Worm (Caenorhabditis elegans): ENCODE results near the gene gpa-12.

ce11 chrX:9283026-9283425 is 39.7 kb downstream of the gpa-12 start, which contains the start of gene B0416.11:
- TF ChIP-seq lin-35 (GFP tag; optimal IDR thresholded peaks at IDR 0.05) (no peak), nhr-11 (tag; optimal IDR thresholded peaks at IDR 0.05) (no peak), nhr-28 (tag; optimal IDR thresholded peaks at IDR 0.05) (no peak), dpl-1 (GFP tag; optimal IDR thresholded peaks at IDR 0.05) (no peak), fkh-10 (GFP tag; optimal IDR thresholded peaks at IDR 0.05) (no peak), fkh-8 (tag; optimal IDR thresholded peaks at IDR 0.05) (no peak), mep-1 (tag; optimal IDR thresholded peaks at IDR 0.05) (no peak), zag-1 (tag; optimal IDR thresholded peaks at IDR 0.05) (no peak), jun-1 (tag; optimal IDR thresholded peaks at IDR 0.05) (no peak), nhr-47 (tag; optimal IDR thresholded peaks at IDR 0.05) (no peak)
